Worm (Caenorhabditis elegans) whole organism, L3 larva: ENCODE measurements around the gene gcn-1.

Source experiments
- fkh-10 ChIP-seq: sonication (generic microtip); optimal IDR thresholded peaks from 2 replicates; lab custom pipeline; 2017; ENCODE audit warnings: missing biosample characterization, missing genetic modification reagents, missing genetic modification characterization
- nhr-11 ChIP-seq: fragments of 150-350 bp; optimal IDR thresholded peaks from 2 replicates; lab custom pipeline; 2014; ENCODE audit warnings: missing biosample characterization, missing genetic modification characterization
- nhr-28 ChIP-seq: fragments of 150-350 bp; optimal IDR thresholded peaks from 2 replicates; lab custom pipeline; 2014; ENCODE audit warnings: missing biosample characterization, missing genetic modification characterization
- pqm-1 ChIP-seq: fragments of 150-350 bp; optimal IDR thresholded peaks from 2 replicates; lab custom pipeline; 2017; ENCODE audit warnings: missing biosample characterization, missing genetic modification characterization, inconsistent platforms
- skn-1 ChIP-seq: fragments of 150-350 bp; optimal IDR thresholded peaks from 2 replicates; lab custom pipeline; 2014; ENCODE audit warnings: missing biosample characterization, missing genetic modification characterization
- snpc-4 ChIP-seq: fragments of 150-350 bp; optimal IDR thresholded peaks from 2 replicates; lab custom pipeline; 2014; ENCODE audit warnings: missing biosample characterization, missing genetic modification characterization
- ztf-11 ChIP-seq: fragments of 150-350 bp; optimal IDR thresholded peaks from 2 replicates; lab custom pipeline; 2014; ENCODE audit warnings: missing biosample characterization, missing genetic modification characterization

- TF ChIP-seq ztf-11 (tag; lab: Kevin White, UChicago) (no peak), nhr-28 (no peak), fkh-10 (GFP tag; lab: Kevin White, UChicago) (no peak), snpc-4 (no peak), nhr-11 (tag; lab: Kevin White, UChicago) (no peak), pqm-1 (tag; lab: Kevin White, UChicago) (no peak), skn-1 (tag; lab: Kevin White, UChicago) (no peak)
Measured at ce11 chrIII:2207864-2208263, 56.1 kb downstream of the gcn-1 start, which contains the start of gene C39B5.5.
